Fruit fly (Drosophila melanogaster) whole organism, embryonic: ENCODE results near the gene CG3919.

ENCODE experiments used
- CG11247 ChIP-seq: fragments of 200-800 bp; sonication (Bioruptor generic); IDR thresholded peaks from 2 replicates; pipeline ENCODE4 v1.3.6; 2022; ENCODE audit warnings: missing biosample characterization, missing genetic modification characterization
- CG11504 ChIP-seq: fragments of 200-800 bp; sonication (Bioruptor generic); optimal IDR thresholded peaks from 3 replicates; lab custom pipeline; 2019; ENCODE audit warnings: missing biosample characterization, mild to moderate bottlenecking, missing genetic modification characterization, moderate library complexity
- CG12219 ChIP-seq: fragments of 200-800 bp; sonication (Bioruptor generic); optimal IDR thresholded peaks from 3 replicates; lab custom pipeline; 2018; ENCODE audit warnings: missing biosample characterization, mild to moderate bottlenecking, missing genetic modification characterization
- CG13624 ChIP-seq: fragments of 200-800 bp; sonication (Bioruptor generic); optimal IDR thresholded peaks from 2 replicates; lab custom pipeline; 2016; ENCODE audit warnings: missing biosample characterization, missing genetic modification characterization
- CG14667 ChIP-seq: fragments of 200-800 bp; sonication (Bioruptor generic); IDR thresholded peaks from 2 replicates; pipeline ENCODE4 v1.3.6; 2022; ENCODE audit warnings: missing biosample characterization, missing genetic modification characterization
- CG15011 ChIP-seq: fragments of 200-800 bp; sonication (Bioruptor generic); optimal IDR thresholded peaks from 3 replicates; lab custom pipeline; 2018; ENCODE audit warnings: missing biosample characterization, mild to moderate bottlenecking, missing genetic modification characterization
- CG1529 ChIP-seq: fragments of 200-800 bp; sonication (Bioruptor generic); optimal IDR thresholded peaks from 3 replicates; lab custom pipeline; 2018; ENCODE audit warnings: missing biosample characterization, missing genetic modification characterization
- CG15601 ChIP-seq: fragments of 200-800 bp; sonication (Bioruptor generic); optimal IDR thresholded peaks from 3 replicates; lab custom pipeline; 2019; ENCODE audit warnings: missing biosample characterization, mild to moderate bottlenecking, missing genetic modification characterization, moderate library complexity
- CG1832 ChIP-seq: fragments of 200-800 bp; sonication (Bioruptor generic); optimal IDR thresholded peaks from 2 replicates; lab custom pipeline; 2017; ENCODE audit warnings: missing biosample characterization, mild to moderate bottlenecking, missing genetic modification characterization, inconsistent platforms
- CG18619 ChIP-seq: fragments of 200-800 bp; sonication (Bioruptor generic); optimal IDR thresholded peaks from 3 replicates; lab custom pipeline; 2017; ENCODE audit warnings: missing biosample characterization, mild to moderate bottlenecking, missing genetic modification characterization
- CG31365 ChIP-seq: fragments of 200-800 bp; sonication (Bioruptor generic); optimal IDR thresholded peaks from 2 replicates; lab custom pipeline; 2018; ENCODE audit warnings: missing biosample characterization, mild to moderate bottlenecking, missing genetic modification characterization
- CG31441 ChIP-seq: fragments of 200-800 bp; sonication (Bioruptor generic); IDR thresholded peaks from 2 replicates; pipeline ENCODE4 v1.3.6; 2022; ENCODE audit warnings: missing biosample characterization, missing genetic modification characterization
- CG32772 ChIP-seq: fragments of 200-800 bp; sonication (Bioruptor generic); IDR thresholded peaks from 2 replicates; pipeline ENCODE4 v1.3.6; 2022; ENCODE audit warnings: missing biosample characterization, missing genetic modification characterization
- CG6272 ChIP-seq: fragments of 200-800 bp; sonication (Bioruptor generic); IDR thresholded peaks from 2 replicates; pipeline ENCODE4 v1.3.6; 2022; ENCODE audit warnings: missing biosample characterization, missing genetic modification characterization
- CG6683 ChIP-seq: fragments of 200-800 bp; sonication (Bioruptor generic); optimal IDR thresholded peaks from 2 replicates; lab custom pipeline; 2017; ENCODE audit warnings: missing biosample characterization, mild to moderate bottlenecking, missing genetic modification characterization, missing genetic modification reagents
- CG7987 ChIP-seq: fragments of 200-800 bp; sonication (Bioruptor generic); optimal IDR thresholded peaks from 2 replicates; lab custom pipeline; 2018; ENCODE audit warnings: missing biosample characterization, mild to moderate bottlenecking, missing genetic modification characterization, moderate library complexity
- CG8765 ChIP-seq: fragments of 200-800 bp; sonication (Bioruptor generic); IDR thresholded peaks from 2 replicates; pipeline ENCODE4 v1.3.6; 2022; ENCODE audit warnings: missing biosample characterization, missing genetic modification characterization
- CG8924 ChIP-seq: fragments of 200-800 bp; optimal IDR thresholded peaks from 3 replicates; lab custom pipeline; 2019; ENCODE audit warnings: missing biosample characterization, mild to moderate bottlenecking, missing genetic modification characterization, moderate library complexity
- CG9437 ChIP-seq: fragments of 200-800 bp; sonication (Bioruptor generic); optimal IDR thresholded peaks from 2 replicates; lab custom pipeline; 2018; ENCODE audit warnings: missing biosample characterization, mild to moderate bottlenecking, missing genetic modification characterization
- CG9817 ChIP-seq: fragments of 200-800 bp; sonication (Bioruptor generic); optimal IDR thresholded peaks from 2 replicates; lab custom pipeline; 2018; ENCODE audit warnings: missing biosample characterization, mild to moderate bottlenecking, missing genetic modification characterization, moderate library complexity
- CG9876 ChIP-seq: fragments of 200-800 bp; sonication (Bioruptor generic); optimal IDR thresholded peaks from 2 replicates; lab custom pipeline; 2016; ENCODE audit warnings: missing biosample characterization, missing genetic modification characterization
- Chrac-16 ChIP-seq: fragments of 200-800 bp; sonication (Bioruptor generic); optimal IDR thresholded peaks from 3 replicates; lab custom pipeline; 2016; ENCODE audit warnings: missing biosample characterization, missing genetic modification characterization
- Deaf1 ChIP-seq: fragments of 200-800 bp; optimal IDR thresholded peaks from 3 replicates; lab custom pipeline; 2019; ENCODE audit warnings: missing biosample characterization, mild to moderate bottlenecking, missing genetic modification characterization, moderate library complexity
- Dll ChIP-seq: fragments of 200-800 bp; sonication (Bioruptor generic); IDR thresholded peaks from 4 replicates; pipeline ENCODE4 v1.3.6; 2022; ENCODE audit warnings: missing biosample characterization, missing genetic modification characterization; ENCODE audit not compliant: partially characterized antibody
- Doc2 ChIP-seq: fragments of 200-800 bp; sonication (Bioruptor generic); IDR thresholded peaks from 2 replicates; pipeline ENCODE4 v1.3.6; 2022; ENCODE audit warnings: missing biosample characterization, missing genetic modification characterization
- E2f1 ChIP-seq: fragments of 200-800 bp; sonication (Bioruptor generic); IDR thresholded peaks from 2 replicates; pipeline ENCODE4 v1.3.6; 2022; ENCODE audit warnings: missing biosample characterization, missing genetic modification characterization
- HHEX ChIP-seq: fragments of 200-800 bp; sonication (Bioruptor generic); optimal IDR thresholded peaks from 3 replicates; lab custom pipeline; 2017; ENCODE audit warnings: missing biosample characterization, mild to moderate bottlenecking, missing genetic modification characterization, missing genetic modification reagents
- Hand ChIP-seq: fragments of 200-800 bp; sonication (Bioruptor generic); optimal IDR thresholded peaks from 2 replicates; lab custom pipeline; 2017; ENCODE audit warnings: mild to moderate bottlenecking, missing biosample characterization, missing genetic modification reagents, missing genetic modification characterization
- Hmr ChIP-seq: fragments of 200-800 bp; sonication (Bioruptor generic); optimal IDR thresholded peaks from 3 replicates; lab custom pipeline; 2017; ENCODE audit warnings: mild to moderate bottlenecking, missing biosample characterization, missing genetic modification reagents, missing genetic modification characterization
- MESR4 ChIP-seq: fragments of 200-800 bp; sonication (Bioruptor generic); optimal IDR thresholded peaks from 2 replicates; lab custom pipeline; 2018; ENCODE audit warnings: missing biosample characterization, mild to moderate bottlenecking, missing genetic modification characterization, moderate library complexity
- Rfx ChIP-seq: fragments of 200-800 bp; sonication (Bioruptor generic); IDR thresholded peaks from 2 replicates; pipeline ENCODE4 v1.3.6; 2022; ENCODE audit warnings: missing biosample characterization, missing genetic modification characterization
- Rx ChIP-seq: fragments of 200-800 bp; sonication (Bioruptor generic); IDR thresholded peaks from 2 replicates; pipeline ENCODE4 v1.3.6; 2022; ENCODE audit warnings: missing biosample characterization, missing genetic modification characterization
- ab ChIP-seq: fragments of 200-800 bp; sonication (Bioruptor generic); optimal IDR thresholded peaks from 2 replicates; lab custom pipeline; 2016; ENCODE audit warnings: missing biosample characterization, missing genetic modification characterization
- abd-A ChIP-seq: fragments of 200-800 bp; sonication (Bioruptor generic); optimal IDR thresholded peaks from 3 replicates; lab custom pipeline; 2019; ENCODE audit warnings: missing biosample characterization, mild to moderate bottlenecking, missing genetic modification characterization, moderate library complexity
- br ChIP-seq: fragments of >200 bp; optimal IDR thresholded peaks from 2 replicates; lab custom pipeline; 2017
- chif ChIP-seq, 2 experiments: fragments of 200-800 bp; sonication (Bioruptor generic); optimal IDR thresholded peaks; 3 replicates each; lab custom pipeline; 2016; ENCODE audit warnings: missing biosample characterization in 2 of 2, missing genetic modification characterization in 2 of 2
- chn ChIP-seq: fragments of 200-800 bp; sonication (Bioruptor generic); optimal IDR thresholded peaks from 2 replicates; lab custom pipeline; 2016; ENCODE audit warnings: missing biosample characterization, missing genetic modification characterization
- fd3F ChIP-seq: fragments of 200-800 bp; sonication (Bioruptor generic); optimal IDR thresholded peaks from 2 replicates; lab custom pipeline; 2018; ENCODE audit warnings: missing biosample characterization, mild to moderate bottlenecking, missing genetic modification characterization, moderate library complexity
- gt ChIP-seq: fragments of 200-800 bp; sonication (Bioruptor generic); IDR thresholded peaks from 2 replicates; pipeline ENCODE4 v1.3.6; 2022; ENCODE audit warnings: missing biosample characterization, missing genetic modification characterization
- h ChIP-seq: fragments of >200 bp; optimal IDR thresholded peaks from 2 replicates; lab custom pipeline; 2017
- hkb ChIP-seq, 2 experiments: fragments of 200-800 bp in 1 of 2; fragments of >200 bp in 1 of 2; sonication (Bioruptor generic) in 1 of 2; IDR thresholded peaks in 1 of 2; optimal IDR thresholded peaks in 1 of 2; 2 replicates each; pipeline versions ENCODE4 v1.3.6 to Lab custom; 2017 to 2022; ENCODE audit warnings: missing biosample characterization in 1 of 2, missing genetic modification characterization in 1 of 2
- lab ChIP-seq: fragments of 200-800 bp; sonication (Bioruptor generic); optimal IDR thresholded peaks from 3 replicates; lab custom pipeline; 2017; ENCODE audit warnings: missing biosample characterization, missing genetic modification characterization, mild to moderate bottlenecking, moderate library complexity, missing genetic modification reagents
- maf-S ChIP-seq: fragments of 200-800 bp; sonication (Bioruptor generic); optimal IDR thresholded peaks from 2 replicates; lab custom pipeline; 2016; ENCODE audit warnings: missing biosample characterization, missing genetic modification characterization
- mirr ChIP-seq: fragments of 200-800 bp; sonication (Bioruptor generic); optimal IDR thresholded peaks from 3 replicates; lab custom pipeline; 2018; ENCODE audit warnings: missing biosample characterization, mild to moderate bottlenecking, missing genetic modification characterization
- otp ChIP-seq: fragments of 200-800 bp; sonication (Bioruptor generic); IDR thresholded peaks from 3 replicates; pipeline ENCODE4, ENCODE4 v1.3.6; 2022; ENCODE audit warnings: missing biosample characterization, missing genetic modification characterization
- pzg ChIP-seq: fragments of 200-800 bp; sonication (Bioruptor generic); optimal IDR thresholded peaks from 3 replicates; lab custom pipeline; 2018; ENCODE audit warnings: missing biosample characterization, mild to moderate bottlenecking, missing genetic modification characterization, moderate library complexity
- ranshi ChIP-seq: fragments of 200-800 bp; sonication (Bioruptor generic); IDR thresholded peaks from 2 replicates; pipeline ENCODE4 v1.3.6; 2022; ENCODE audit warnings: missing biosample characterization, missing genetic modification characterization
- scrt ChIP-seq: fragments of 200-800 bp; sonication (Bioruptor generic); optimal IDR thresholded peaks from 2 replicates; lab custom pipeline; 2018; ENCODE audit warnings: missing biosample characterization, mild to moderate bottlenecking, missing genetic modification characterization, moderate library complexity
- sisA ChIP-seq: fragments of 200-800 bp; sonication (Bioruptor generic); IDR thresholded peaks from 2 replicates; pipeline ENCODE4 v1.3.6; 2022; ENCODE audit warnings: missing biosample characterization, missing genetic modification characterization
- toy ChIP-seq: fragments of 200-800 bp; sonication (Bioruptor generic); IDR thresholded peaks from 2 replicates; pipeline ENCODE4 v1.3.6; 2022; ENCODE audit warnings: missing biosample characterization, missing genetic modification characterization

CG3919 gene

dm6 chr3L:14409419-14410145 lies 844 bp upstream of the CG3919 start, which contains the start of gene stwl (continued):
- TF ChIP-seq CG9817 (tag; lab: Kevin White, UChicago): peak; percentile 53
- peak; percentile 78 for TF ChIP-seq Dll
- no peak for TF ChIP-seq abd-A (tag; lab: Kevin White, UChicago)
- no peak for TF ChIP-seq h (lab: Kevin White, UChicago)
- TF ChIP-seq maf-S (GFP tag; lab: Kevin White, UChicago): peak; percentile 34
- peak; percentile 55 for TF ChIP-seq ranshi (GFP tag; lab: Robert Waterston, UW)
- TF ChIP-seq Hand (GFP tag; lab: Kevin White, UChicago): no peak
- peak; percentile 68 for TF ChIP-seq pzg (GFP tag; lab: Kevin White, UChicago)
- no peak for TF ChIP-seq hkb (optimal IDR thresholded peaks at IDR 0.05; lab: Kevin White, UChicago)
- TF ChIP-seq hkb (GFP tag; IDR thresholded peaks at IDR 0.05; lab: Robert Waterston, UW): no peak
- TF ChIP-seq mirr (GFP tag; lab: Kevin White, UChicago): no peak
- TF ChIP-seq CG32772 (GFP tag; lab: Robert Waterston, UW): no peak; the same call in 1 of the 2 replicates
- no peak for TF ChIP-seq CG31441 (GFP tag; lab: Robert Waterston, UW)
- peak; percentile 77 for TF ChIP-seq Deaf1 (tag; lab: Kevin White, UChicago)
- peak; percentile 18; the same call in 1 of the 2 replicates for TF ChIP-seq E2f1 (GFP tag; lab: Robert Waterston, UW)
- TF ChIP-seq lab (GFP tag; lab: Kevin White, UChicago): peak; percentile 67
- no peak for TF ChIP-seq CG15011 (GFP tag; lab: Kevin White, UChicago)
- TF ChIP-seq CG6683 (GFP tag; lab: Kevin White, UChicago): no peak
- peak; percentile 52 for TF ChIP-seq chn (GFP tag; lab: Kevin White, UChicago)
- TF ChIP-seq Doc2 (GFP tag; lab: Robert Waterston, UW): no peak
- no peak for TF ChIP-seq CG18619 (GFP tag; lab: Kevin White, UChicago)
- TF ChIP-seq CG31365 (tag; lab: Kevin White, UChicago): peak; percentile 7
- TF ChIP-seq sisA (GFP tag; lab: Robert Waterston, UW): peak; percentile 57
- TF ChIP-seq gt (GFP tag; lab: Robert Waterston, UW): no peak
- no peak; the same call in 1 of the 2 replicates for TF ChIP-seq Rfx
- no peak for TF ChIP-seq otp (GFP tag; lab: Robert Waterston, UW)
- no peak for TF ChIP-seq ab (GFP tag; lab: Kevin White, UChicago)
- TF ChIP-seq CG14667 (GFP tag; lab: Robert Waterston, UW): peak; percentile 37; the same call in 1 of the 2 replicates
- peak; percentile 60 for TF ChIP-seq Chrac-16
- TF ChIP-seq CG1832: peak; percentile 75
- peak; percentile 80 for TF ChIP-seq CG13624 (GFP tag; lab: Kevin White, UChicago)
- TF ChIP-seq CG8765 (GFP tag; lab: Robert Waterston, UW): no peak
- no peak for TF ChIP-seq CG15601
- TF ChIP-seq scrt (GFP tag; lab: Kevin White, UChicago): peak; percentile 82
- peak; percentile 30; the same call in 1 of the 2 replicates for TF ChIP-seq Rx (GFP tag; lab: Robert Waterston, UW)
- TF ChIP-seq CG12219 (GFP tag; lab: Kevin White, UChicago): no peak
- TF ChIP-seq CG9876 (GFP tag; lab: Kevin White, UChicago): peak; percentile 9
- peak; percentile 36 for TF ChIP-seq fd3F (GFP tag; lab: Kevin White, UChicago)
- TF ChIP-seq toy (GFP tag; lab: Robert Waterston, UW): no peak
- TF ChIP-seq Hmr (GFP tag; lab: Kevin White, UChicago): peak; percentile 59
- no peak for TF ChIP-seq br (lab: Kevin White, UChicago)
- TF ChIP-seq CG11504 (tag; lab: Kevin White, UChicago): peak; percentile 22
- peak; percentile 53 for TF ChIP-seq HHEX (GFP tag; lab: Kevin White, UChicago)
- peak; percentile 43 for TF ChIP-seq CG6272 (GFP tag; lab: Robert Waterston, UW)
- TF ChIP-seq chif (GFP tag; optimal IDR thresholded peaks at IDR 0.05; lab: Kevin White, UChicago): peak; percentile 2 to 62
- TF ChIP-seq CG1529 (GFP tag; lab: Kevin White, UChicago): no peak
- TF ChIP-seq CG8924: no peak
- peak; percentile 52 for TF ChIP-seq MESR4 (GFP tag; lab: Kevin White, UChicago)
- no peak for TF ChIP-seq CG7987 (GFP tag; lab: Kevin White, UChicago)
- TF ChIP-seq CG9437 (GFP tag; lab: Kevin White, UChicago): peak; percentile 26
- no peak; the same call in none of the 2 replicates for TF ChIP-seq CG11247 (GFP tag; lab: Robert Waterston, UW)
